Fruit fly (Drosophila melanogaster) whole organism, adult: ENCODE measurements around the gene CG5883.

Source experiments
- CG11617 ChIP-seq: fragments of 200-800 bp; sonication (Bioruptor generic); optimal IDR thresholded peaks from 2 replicates; lab custom pipeline; 2017; ENCODE audit warnings: mild to moderate bottlenecking, missing biosample characterization, missing genetic modification reagents, missing genetic modification characterization
- CG12768 ChIP-seq: fragments of 200-800 bp; sonication (Bioruptor generic); optimal IDR thresholded peaks from 2 replicates; lab custom pipeline; 2017; ENCODE audit warnings: missing biosample characterization, missing genetic modification characterization, mild to moderate bottlenecking, moderate library complexity, missing genetic modification reagents
- CG14711 ChIP-seq: fragments of 200-800 bp; sonication (Bioruptor generic); optimal IDR thresholded peaks from 2 replicates; lab custom pipeline; 2018; ENCODE audit warnings: missing biosample characterization, mild to moderate bottlenecking, missing genetic modification characterization, moderate library complexity
- CG1620 ChIP-seq: fragments of 200-800 bp; sonication (Bioruptor generic); optimal IDR thresholded peaks from 2 replicates; lab custom pipeline; 2016; ENCODE audit warnings: missing biosample characterization, missing genetic modification characterization
- CG33017 ChIP-seq: fragments of 200-800 bp; sonication (Bioruptor generic); optimal IDR thresholded peaks from 2 replicates; lab custom pipeline; 2018; ENCODE audit warnings: missing biosample characterization, mild to moderate bottlenecking, missing genetic modification characterization, moderate library complexity
- CG5204 ChIP-seq: fragments of 200-800 bp; sonication (Bioruptor generic); optimal IDR thresholded peaks from 2 replicates; lab custom pipeline; 2016; ENCODE audit warnings: missing biosample characterization, missing genetic modification characterization
- CG7045 ChIP-seq: fragments of 200-800 bp; sonication (Bioruptor generic); optimal IDR thresholded peaks from 2 replicates; lab custom pipeline; 2017; ENCODE audit warnings: missing biosample characterization, mild to moderate bottlenecking, missing genetic modification characterization
- CG7101 ChIP-seq: fragments of 200-800 bp; sonication (Bioruptor generic); optimal IDR thresholded peaks from 2 replicates; lab custom pipeline; 2018; ENCODE audit warnings: missing biosample characterization, mild to moderate bottlenecking, missing genetic modification characterization, moderate library complexity
- Clk ChIP-seq: fragments of 200-800 bp; sonication (Bioruptor generic); optimal IDR thresholded peaks from 2 replicates; lab custom pipeline; 2017; ENCODE audit warnings: missing biosample characterization, missing genetic modification characterization
- Crg-1 ChIP-seq: fragments of 200-800 bp; sonication (Bioruptor generic); optimal IDR thresholded peaks from 2 replicates; lab custom pipeline; 2016; ENCODE audit warnings: missing biosample characterization, missing genetic modification characterization
- Hr96 ChIP-seq: fragments of 200-800 bp; sonication (Bioruptor generic); optimal IDR thresholded peaks from 2 replicates; lab custom pipeline; 2016; ENCODE audit warnings: missing biosample characterization, missing genetic modification characterization
- Mnt ChIP-seq: fragments of 200-800 bp; sonication (Bioruptor generic); optimal IDR thresholded peaks from 2 replicates; lab custom pipeline; 2016; ENCODE audit warnings: missing biosample characterization, mild to moderate bottlenecking, missing genetic modification characterization
- bab1 ChIP-seq: fragments of 200-800 bp; sonication (Bioruptor generic); optimal IDR thresholded peaks from 3 replicates; lab custom pipeline; 2019; ENCODE audit warnings: missing biosample characterization, mild to moderate bottlenecking, missing genetic modification characterization, moderate library complexity
- cic ChIP-seq: fragments of 200-800 bp; sonication (Bioruptor generic); optimal IDR thresholded peaks from 2 replicates; lab custom pipeline; 2017; ENCODE audit warnings: missing biosample characterization, mild to moderate bottlenecking, missing genetic modification characterization, moderate library complexity
- cnc ChIP-seq, 2 experiments: fragments of >200 bp; optimal IDR thresholded peaks; 2 replicates each; lab custom pipeline; 2017
- kay ChIP-seq: fragments of 200-800 bp; sonication (Bioruptor generic); peaks from one replicate; lab custom pipeline; 2016; ENCODE audit warnings: missing biosample characterization, missing genetic modification characterization, borderline replicate concordance
- ovo ChIP-seq: fragments of 200-800 bp; sonication (Bioruptor generic); optimal IDR thresholded peaks from 2 replicates; lab custom pipeline; 2016; ENCODE audit warnings: missing biosample characterization, missing genetic modification characterization
- pad ChIP-seq: fragments of 200-800 bp; sonication (Bioruptor generic); optimal IDR thresholded peaks from 3 replicates; lab custom pipeline; 2017; ENCODE audit warnings: missing biosample characterization, missing genetic modification characterization, mild to moderate bottlenecking, moderate library complexity, missing genetic modification reagents
- tj ChIP-seq: fragments of 200-800 bp; sonication (Bioruptor generic); optimal IDR thresholded peaks from 3 replicates; lab custom pipeline; 2017; ENCODE audit warnings: missing biosample characterization, mild to moderate bottlenecking, missing genetic modification characterization, moderate library complexity
- toe ChIP-seq: fragments of 200-800 bp; sonication (Bioruptor generic); optimal IDR thresholded peaks from 2 replicates; lab custom pipeline; 2016; ENCODE audit warnings: missing biosample characterization, missing genetic modification characterization

CG5883 gene

dm6 chr3L:11927287-11927743 is 17.3 kb downstream of the CG5883 start, which contains the start of gene byn:
Gene byn (plus strand): TSS chr3L:11927693.
- TF ChIP-seq Mnt (no peak), Clk (no peak), CG14711 (tag; lab: Kevin White, UChicago) (no peak), cnc (optimal IDR thresholded peaks at IDR 0.05; lab: Kevin White, UChicago) (no peak), CG7101 (tag; lab: Kevin White, UChicago) (no peak)

dm6 chr3L:11925382-11925781 is 19.3 kb downstream of the CG5883 start:
- TF ChIP-seq bab1 (GFP tag; lab: Kevin White, UChicago), result no peak
- no peak for TF ChIP-seq CG14711 (tag; lab: Kevin White, UChicago)
- TF ChIP-seq CG7101 (tag; lab: Kevin White, UChicago), result no peak
- no peak for TF ChIP-seq CG11617 (GFP tag; lab: Kevin White, UChicago)
- TF ChIP-seq tj (GFP tag; lab: Kevin White, UChicago), result no peak
- TF ChIP-seq toe (GFP tag; lab: Kevin White, UChicago), result no peak
- no peak for TF ChIP-seq CG1620 (GFP tag; lab: Kevin White, UChicago)
- TF ChIP-seq CG12768 (GFP tag; lab: Kevin White, UChicago), result no peak
- no peak for TF ChIP-seq pad (GFP tag; lab: Kevin White, UChicago)
- no peak for TF ChIP-seq Clk
- no peak for TF ChIP-seq CG7045
- no peak for TF ChIP-seq Hr96 (GFP tag; lab: Kevin White, UChicago)
- TF ChIP-seq Crg-1 (GFP tag; lab: Kevin White, UChicago), result no peak
- TF ChIP-seq kay (GFP tag; lab: Kevin White, UChicago), result no peak
- no peak for TF ChIP-seq cnc (optimal IDR thresholded peaks at IDR 0.05; lab: Kevin White, UChicago)
- no peak for TF ChIP-seq cic (GFP tag; lab: Kevin White, UChicago)
- TF ChIP-seq Mnt, result no peak
- no peak for TF ChIP-seq CG33017 (tag; lab: Kevin White, UChicago)

dm6 chr3L:11924657-11925056 is 20.0 kb downstream of the CG5883 start, which contains the start of gene SdhAL:
Gene SdhAL (minus strand): TSS chr3L:11924757.
- TF ChIP-seq cnc (optimal IDR thresholded peaks at IDR 0.05; lab: Kevin White, UChicago) (no peak), kay (GFP tag; lab: Kevin White, UChicago) (peak; percentile 2)

DNA sequence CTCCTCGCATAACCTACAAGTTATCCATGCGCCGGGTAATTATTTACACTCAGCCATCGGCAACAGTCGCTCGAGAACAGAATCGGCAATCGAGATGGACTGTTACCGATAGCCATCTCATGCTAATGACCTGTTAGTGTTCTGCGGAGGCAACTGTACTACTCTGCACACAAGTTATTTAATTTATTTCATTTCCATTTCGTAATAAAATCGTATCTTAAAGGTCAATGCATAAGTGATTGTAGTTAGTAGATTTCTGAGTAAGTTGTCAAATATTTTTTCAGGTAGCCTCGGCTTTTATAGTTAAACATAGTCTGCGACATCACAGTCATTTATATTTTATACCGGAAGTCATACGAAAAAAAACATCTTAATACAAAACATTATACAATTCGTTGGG is 23.4 kb downstream of the CG5883 start, which contains the start of gene CG11588:
CG11588 (plus strand) TSS at position 301 of the 400 bp plus-strand sequence.
- no peak for TF ChIP-seq cic (GFP tag; lab: Kevin White, UChicago)
- no peak for TF ChIP-seq CG14711 (tag; lab: Kevin White, UChicago)
- TF ChIP-seq CG11617 (GFP tag; lab: Kevin White, UChicago), result no peak
- TF ChIP-seq pad (GFP tag; lab: Kevin White, UChicago), result no peak
- TF ChIP-seq cnc (optimal IDR thresholded peaks at IDR 0.05; lab: Kevin White, UChicago), result no peak
- no peak for TF ChIP-seq Crg-1 (GFP tag; lab: Kevin White, UChicago)
- no peak for TF ChIP-seq CG5204 (GFP tag; lab: Kevin White, UChicago)
- TF ChIP-seq toe (GFP tag; lab: Kevin White, UChicago), result no peak
- no peak for TF ChIP-seq Hr96 (GFP tag; lab: Kevin White, UChicago)
- TF ChIP-seq CG7045, result no peak

dm6 chr3L:11918217-11918616 is 26.4 kb downstream of the CG5883 start:
- TF ChIP-seq cic (GFP tag; lab: Kevin White, UChicago) (no peak), Crg-1 (GFP tag; lab: Kevin White, UChicago) (no peak), kay (GFP tag; lab: Kevin White, UChicago) (no peak), CG14711 (tag; lab: Kevin White, UChicago) (no peak), ovo (no peak), bab1 (GFP tag; lab: Kevin White, UChicago) (no peak), CG5204 (GFP tag; lab: Kevin White, UChicago) (no peak), CG1620 (GFP tag; lab: Kevin White, UChicago) (no peak), pad (GFP tag; lab: Kevin White, UChicago) (no peak), tj (GFP tag; lab: Kevin White, UChicago) (no peak), CG12768 (GFP tag; lab: Kevin White, UChicago) (no peak), Mnt (no peak), CG11617 (GFP tag; lab: Kevin White, UChicago) (no peak), toe (GFP tag; lab: Kevin White, UChicago) (no peak), Clk (no peak), CG7101 (tag; lab: Kevin White, UChicago) (no peak)

- TF ChIP-seq Clk (no peak), Mnt (no peak), tj (GFP tag; lab: Kevin White, UChicago) (no peak), CG12768 (GFP tag; lab: Kevin White, UChicago) (no peak), CG7045 (peak; percentile 17), Hr96 (GFP tag; lab: Kevin White, UChicago) (no peak), CG7101 (tag; lab: Kevin White, UChicago) (no peak), cic (GFP tag; lab: Kevin White, UChicago) (no peak)
Observed at dm6 chr3L:11896756-11897155, 47.9 kb downstream of the CG5883 start.
